Fruit fly (Drosophila melanogaster) whole organism, embryonic: ENCODE results near the gene pes.
A peak's percentile ranks its signal among the peaks of the same experiment; 100 is the strongest.

Source experiments
- Atf6 ChIP-seq: fragments of 200-800 bp; sonication (Bioruptor generic); IDR thresholded peaks from 2 replicates; pipeline ENCODE4 v1.3.6; 2022; ENCODE audit warnings: missing biosample characterization, missing genetic modification characterization
- Blimp-1 ChIP-seq: fragments of 200-800 bp; sonication (Bioruptor generic); optimal IDR thresholded peaks from 3 replicates; lab custom pipeline; 2018; ENCODE audit warnings: missing biosample characterization, missing genetic modification characterization, mild to moderate bottlenecking, moderate library complexity, missing genetic modification reagents
- C15 ChIP-seq: fragments of 200-800 bp; sonication (Bioruptor generic); IDR thresholded peaks from 3 replicates; pipeline ENCODE4 v1.3.6; 2022; ENCODE audit warnings: missing biosample characterization, missing genetic modification characterization
- CG10267 ChIP-seq: fragments of 200-800 bp; sonication (Bioruptor generic); optimal IDR thresholded peaks from 2 replicates; lab custom pipeline; 2018; ENCODE audit warnings: missing biosample characterization, mild to moderate bottlenecking, missing genetic modification characterization, moderate library complexity
- CG10462 ChIP-seq: fragments of 200-800 bp; sonication (Bioruptor generic); optimal IDR thresholded peaks from 2 replicates; lab custom pipeline; 2016; ENCODE audit warnings: missing biosample characterization, missing genetic modification characterization
- CG10543 ChIP-seq: fragments of 200-800 bp; sonication (Bioruptor generic); optimal IDR thresholded peaks from 3 replicates; lab custom pipeline; 2017; ENCODE audit warnings: missing biosample characterization, mild to moderate bottlenecking, missing genetic modification characterization, moderate library complexity
- CG10654 ChIP-seq: fragments of 200-800 bp; sonication (Bioruptor generic); optimal IDR thresholded peaks from 2 replicates; lab custom pipeline; 2016; ENCODE audit warnings: missing biosample characterization, missing genetic modification characterization
- CG11723 ChIP-seq: fragments of 200-800 bp; sonication (Bioruptor generic); optimal IDR thresholded peaks from 2 replicates; lab custom pipeline; 2017; ENCODE audit warnings: missing biosample characterization, mild to moderate bottlenecking, missing genetic modification characterization
- CG12942 ChIP-seq: fragments of 200-800 bp; sonication (Bioruptor generic); optimal IDR thresholded peaks from 3 replicates; lab custom pipeline; 2016; ENCODE audit warnings: missing biosample characterization, missing genetic modification characterization
- CG15073 ChIP-seq: fragments of 200-800 bp; sonication (Bioruptor generic); optimal IDR thresholded peaks from 2 replicates; lab custom pipeline; 2016; ENCODE audit warnings: missing biosample characterization, missing genetic modification characterization
- CG16813 ChIP-seq: fragments of 200-800 bp; sonication (Bioruptor generic); IDR thresholded peaks from 3 replicates; pipeline ENCODE4 v1.3.6; 2022; ENCODE audit warnings: missing biosample characterization, missing genetic modification characterization; ENCODE audit not compliant: partially characterized antibody
- CG17328 ChIP-seq: fragments of 200-800 bp; sonication (Bioruptor generic); IDR thresholded peaks from 2 replicates; pipeline ENCODE4 v1.3.6; 2022; ENCODE audit warnings: missing biosample characterization, missing genetic modification characterization
- CG2116 ChIP-seq: fragments of 200-800 bp; sonication (Bioruptor generic); optimal IDR thresholded peaks from 3 replicates; lab custom pipeline; 2018; ENCODE audit warnings: missing biosample characterization, mild to moderate bottlenecking, missing genetic modification characterization
- CG33557 ChIP-seq: fragments of 200-800 bp; sonication (Bioruptor generic); optimal IDR thresholded peaks from 2 replicates; lab custom pipeline; 2019; ENCODE audit warnings: missing biosample characterization, mild to moderate bottlenecking, missing genetic modification characterization, moderate library complexity
- CG34224 ChIP-seq: fragments of 200-800 bp; sonication (Bioruptor generic); IDR thresholded peaks from 3 replicates; pipeline ENCODE4 v1.3.6; 2022; ENCODE audit warnings: missing biosample characterization, missing genetic modification characterization; ENCODE audit not compliant: partially characterized antibody
- CG3726 ChIP-seq: fragments of 200-800 bp; sonication (Bioruptor generic); IDR thresholded peaks from 3 replicates; pipeline ENCODE4, ENCODE4 v1.3.6; 2022; ENCODE audit warnings: missing biosample characterization, missing genetic modification characterization
- CG4404 ChIP-seq: fragments of 200-800 bp; sonication (Bioruptor generic); IDR thresholded peaks from 2 replicates; pipeline ENCODE4 v1.3.6; 2022; ENCODE audit warnings: missing biosample characterization, missing genetic modification characterization
- CG6813 ChIP-seq: fragments of 200-800 bp; sonication (Bioruptor generic); optimal IDR thresholded peaks from 2 replicates; lab custom pipeline; 2017; ENCODE audit warnings: missing biosample characterization, missing genetic modification characterization, mild to moderate bottlenecking, moderate library complexity, missing genetic modification reagents
- CG7556 ChIP-seq: fragments of 200-800 bp; sonication (Bioruptor generic); optimal IDR thresholded peaks from 2 replicates; lab custom pipeline; 2017; ENCODE audit warnings: missing biosample characterization, mild to moderate bottlenecking, missing genetic modification characterization
- CG8290 ChIP-seq, 3 experiments: fragments of 200-800 bp; sonication (Bioruptor generic); optimal IDR thresholded peaks; 2 replicates each; lab custom pipeline; 2016 to 2019; ENCODE audit warnings: missing biosample characterization in 3 of 3, missing genetic modification characterization in 3 of 3, mild to moderate bottlenecking in 2 of 3, moderate library complexity in 1 of 3
- E2f2 ChIP-seq: fragments of 200-800 bp; sonication (Bioruptor generic); IDR thresholded peaks from 2 replicates; pipeline ENCODE4 v1.3.6; 2022; ENCODE audit warnings: missing biosample characterization, missing genetic modification characterization
- Ets65A ChIP-seq: fragments of 200-800 bp; sonication (Bioruptor generic); peaks from one replicate; lab custom pipeline; 2016; ENCODE audit warnings: missing biosample characterization, missing genetic modification characterization
- HHEX ChIP-seq: fragments of 200-800 bp; sonication (Bioruptor generic); optimal IDR thresholded peaks from 3 replicates; lab custom pipeline; 2017; ENCODE audit warnings: missing biosample characterization, mild to moderate bottlenecking, missing genetic modification characterization, missing genetic modification reagents
- Lhr ChIP-seq: fragments of 200-800 bp; sonication (Bioruptor generic); optimal IDR thresholded peaks from 3 replicates; lab custom pipeline; 2017; ENCODE audit warnings: mild to moderate bottlenecking, missing biosample characterization, missing genetic modification reagents, missing genetic modification characterization
- Med ChIP-seq: fragments of 200-800 bp; sonication (Bioruptor generic); peaks from one replicate; lab custom pipeline; 2016; ENCODE audit warnings: missing biosample characterization, missing genetic modification characterization, mild to moderate bottlenecking, inconsistent platforms, moderate library complexity
- PHDP ChIP-seq: fragments of 200-800 bp; sonication (Bioruptor generic); optimal IDR thresholded peaks from 3 replicates; lab custom pipeline; 2018; ENCODE audit warnings: missing biosample characterization, mild to moderate bottlenecking, missing genetic modification characterization, moderate library complexity
- Sin3A ChIP-seq: fragments of >200 bp; optimal IDR thresholded peaks from 2 replicates; lab custom pipeline; 2018
- Trl ChIP-seq, 3 experiments: fragments of >200 bp in 2 of 3; fragments of 200-800 bp in 1 of 3; sonication (Bioruptor generic) in 1 of 3; optimal IDR thresholded peaks; 2 replicates in 1 of 3; 3 replicates in 2 of 3; lab custom pipeline; 2016 to 2017; ENCODE audit warnings: missing biosample characterization in 1 of 3, missing genetic modification characterization in 1 of 3
- cg ChIP-seq: fragments of 200-800 bp; sonication (Bioruptor generic); optimal IDR thresholded peaks from 3 replicates; lab custom pipeline; 2019; ENCODE audit warnings: missing biosample characterization, mild to moderate bottlenecking, missing genetic modification characterization, moderate library complexity
- corto ChIP-seq: fragments of 200-800 bp; sonication (Bioruptor generic); optimal IDR thresholded peaks from 2 replicates; lab custom pipeline; 2016; ENCODE audit warnings: missing biosample characterization, mild to moderate bottlenecking, missing genetic modification characterization, moderate library complexity
- crc ChIP-seq: fragments of 200-800 bp; sonication (Bioruptor generic); optimal IDR thresholded peaks from 2 replicates; lab custom pipeline; 2016; ENCODE audit warnings: missing biosample characterization, missing genetic modification characterization
- dan ChIP-seq: fragments of 200-800 bp; sonication (Bioruptor generic); IDR thresholded peaks from 2 replicates; pipeline ENCODE4 v1.3.6; 2022; ENCODE audit warnings: missing biosample characterization, missing genetic modification characterization
- disco-r ChIP-seq: fragments of 200-800 bp; sonication (Bioruptor generic); optimal IDR thresholded peaks from 2 replicates; lab custom pipeline; 2016; ENCODE audit warnings: missing biosample characterization, missing genetic modification characterization
- en ChIP-seq: fragments of 200-800 bp; sonication (Bioruptor generic); optimal IDR thresholded peaks from 2 replicates; lab custom pipeline; 2016; ENCODE audit warnings: missing biosample characterization, missing genetic modification characterization
- exex ChIP-seq: fragments of 200-800 bp; sonication (Bioruptor generic); optimal IDR thresholded peaks from 4 replicates; lab custom pipeline; 2018; ENCODE audit warnings: missing biosample characterization, mild to moderate bottlenecking, missing genetic modification characterization, moderate library complexity
- gcm2 ChIP-seq: fragments of 200-800 bp; sonication (Bioruptor generic); optimal IDR thresholded peaks from 2 replicates; lab custom pipeline; 2016; ENCODE audit warnings: missing biosample characterization, missing genetic modification characterization
- grn ChIP-seq: fragments of 200-800 bp; sonication (Bioruptor generic); optimal IDR thresholded peaks from 3 replicates; lab custom pipeline; 2017; ENCODE audit warnings: missing biosample characterization, missing genetic modification characterization
- gsb ChIP-seq: fragments of 200-800 bp; sonication (Bioruptor generic); IDR thresholded peaks from 2 replicates; pipeline ENCODE4 v1.3.6; 2022; ENCODE audit warnings: missing biosample characterization, missing genetic modification characterization
- hb ChIP-seq: fragments of 200-800 bp; sonication (Bioruptor generic); IDR thresholded peaks from 3 replicates; pipeline ENCODE4 v1.3.6; 2022; ENCODE audit warnings: missing biosample characterization, missing genetic modification characterization; ENCODE audit not compliant: partially characterized antibody
- org-1 ChIP-seq: fragments of 200-800 bp; sonication (Bioruptor generic); optimal IDR thresholded peaks from 2 replicates; lab custom pipeline; 2017; ENCODE audit warnings: missing biosample characterization, missing genetic modification characterization
- pfk ChIP-seq: fragments of 200-800 bp; sonication (Bioruptor generic); optimal IDR thresholded peaks from 2 replicates; lab custom pipeline; 2018; ENCODE audit warnings: missing biosample characterization, mild to moderate bottlenecking, missing genetic modification characterization, moderate library complexity
- run ChIP-seq: fragments of 200-800 bp; sonication (Bioruptor generic); optimal IDR thresholded peaks from 3 replicates; lab custom pipeline; 2018; ENCODE audit warnings: missing biosample characterization, mild to moderate bottlenecking, missing genetic modification characterization
- schlank ChIP-seq: fragments of 200-800 bp; sonication (Bioruptor generic); optimal IDR thresholded peaks from 2 replicates; lab custom pipeline; 2018; ENCODE audit warnings: missing biosample characterization, mild to moderate bottlenecking, missing genetic modification characterization
- sens-2 ChIP-seq: fragments of 200-800 bp; sonication (Bioruptor generic); IDR thresholded peaks from 2 replicates; pipeline ENCODE4 v1.3.6; 2022; ENCODE audit warnings: missing biosample characterization, missing genetic modification characterization
- stc ChIP-seq: fragments of 200-800 bp; sonication (Bioruptor generic); IDR thresholded peaks from 2 replicates; pipeline ENCODE4 v1.3.6; 2022; ENCODE audit warnings: missing biosample characterization, missing genetic modification characterization
- stwl ChIP-seq: fragments of 200-800 bp; sonication (Bioruptor generic); optimal IDR thresholded peaks from 3 replicates; lab custom pipeline; 2018; ENCODE audit warnings: missing biosample characterization, mild to moderate bottlenecking, missing genetic modification characterization, moderate library complexity
- tio ChIP-seq: fragments of 200-800 bp; sonication (Bioruptor generic); optimal IDR thresholded peaks from 2 replicates; lab custom pipeline; 2017; ENCODE audit warnings: missing biosample characterization, missing genetic modification characterization, inconsistent platforms
- unpg ChIP-seq: fragments of 200-800 bp; sonication (Bioruptor generic); optimal IDR thresholded peaks from 3 replicates; lab custom pipeline; 2018; ENCODE audit warnings: missing biosample characterization, mild to moderate bottlenecking, missing genetic modification characterization, moderate library complexity
- vfl ChIP-seq: fragments of 200-800 bp; sonication (Bioruptor generic); optimal IDR thresholded peaks from 2 replicates; lab custom pipeline; 2016; ENCODE audit warnings: missing biosample characterization, missing genetic modification characterization
- yki ChIP-seq: fragments of >200 bp; optimal IDR thresholded peaks from 3 replicates; lab custom pipeline; 2018

pes gene

dm6 chr2L:8042645-8043281, 48.8 kb upstream of the pes start, which contains the start of gene RpL36A (continued):
- TF ChIP-seq CG11723 (GFP tag; lab: Kevin White, UChicago) (peak; percentile 46), CG8290 (GFP tag; optimal IDR thresholded peaks at IDR 0.05; lab: Kevin White, UChicago) (no peak), CG8290 (tag; optimal IDR thresholded peaks at IDR 0.05; lab: Kevin White, UChicago) (no peak), CG33557 (peak; percentile 37), stwl (tag; lab: Kevin White, UChicago) (no peak), CG17328 (GFP tag; lab: Robert Waterston, UW) (peak; percentile 63), tio (GFP tag; lab: Kevin White, UChicago) (no peak), HHEX (GFP tag; lab: Kevin White, UChicago) (peak; percentile 54), grn (GFP tag; lab: Kevin White, UChicago) (no peak), CG34224 (GFP tag; lab: Robert Waterston, UW) (peak; percentile 31), Lhr (peak; percentile 16), exex (tag; lab: Kevin White, UChicago) (no peak), Atf6 (GFP tag; lab: Robert Waterston, UW) (peak; percentile 44; the same call in 1 of the 2 replicates), org-1 (GFP tag; lab: Kevin White, UChicago) (peak; percentile 43), disco-r (GFP tag; lab: Kevin White, UChicago) (peak; percentile 53), Med (GFP tag; lab: Kevin White, UChicago) (peak; percentile 94), CG7556 (GFP tag; lab: Kevin White, UChicago) (no peak), run (tag; lab: Kevin White, UChicago) (no peak), CG4404 (GFP tag; lab: Robert Waterston, UW) (no peak), pfk (GFP tag; lab: Kevin White, UChicago) (peak; percentile 61), CG10654 (GFP tag; lab: Kevin White, UChicago) (no peak), CG6813 (peak; percentile 52), PHDP (tag; lab: Kevin White, UChicago) (peak; percentile 72), CG2116 (GFP tag; lab: Kevin White, UChicago) (peak; percentile 85), schlank (peak; percentile 68), E2f2 (peak; percentile 50), Blimp-1 (no peak), cg (GFP tag; lab: Kevin White, UChicago) (no peak), en (GFP tag; lab: Kevin White, UChicago) (peak; percentile 0), Ets65A (GFP tag; lab: Kevin White, UChicago) (peak; percentile 93), gsb (GFP tag; lab: Robert Waterston, UW) (no peak), yki (no peak), CG16813 (peak; percentile 93), stc (GFP tag; lab: Robert Waterston, UW) (peak; percentile 45), vfl (GFP tag; lab: Kevin White, UChicago) (no peak), gcm2 (GFP tag; lab: Kevin White, UChicago) (peak; percentile 47), hb (GFP tag; lab: Robert Waterston, UW) (peak; percentile 84), CG10462 (no peak), crc (GFP tag; lab: Kevin White, UChicago) (peak; percentile 21), C15 (GFP tag; lab: Robert Waterston, UW) (0 out of 3 replicates have a peak, but pooled peaks have one; percentile 11), CG10267 (tag; lab: Kevin White, UChicago) (peak; percentile 63), corto (GFP tag; lab: Kevin White, UChicago) (no peak), Sin3A (lab: Kevin White, UChicago) (peak; percentile 3), unpg (peak; percentile 64), CG3726 (GFP tag; lab: Robert Waterston, UW) (no peak), CG10543 (GFP tag; lab: Kevin White, UChicago) (peak; percentile 58), CG15073 (no peak), CG12942 (GFP tag; lab: Kevin White, UChicago) (no peak), sens-2 (GFP tag; lab: Robert Waterston, UW) (peak; percentile 42), Trl (optimal IDR thresholded peaks at IDR 0.05; lab: Kevin White, UChicago) (no peak), Trl (GFP tag; optimal IDR thresholded peaks at IDR 0.05; lab: Kevin White, UChicago) (peak; percentile 27), dan (GFP tag; lab: Robert Waterston, UW) (no peak)
